Worm (Caenorhabditis elegans): ENCODE results near the gene W01B6.3.
"Not testable (repeated sequence)": the region's sequence is repeated elsewhere in the genome, so short reads cannot be mapped to it uniquely, and the experiment has no call there.

The W01B6.3 gene

DNA sequence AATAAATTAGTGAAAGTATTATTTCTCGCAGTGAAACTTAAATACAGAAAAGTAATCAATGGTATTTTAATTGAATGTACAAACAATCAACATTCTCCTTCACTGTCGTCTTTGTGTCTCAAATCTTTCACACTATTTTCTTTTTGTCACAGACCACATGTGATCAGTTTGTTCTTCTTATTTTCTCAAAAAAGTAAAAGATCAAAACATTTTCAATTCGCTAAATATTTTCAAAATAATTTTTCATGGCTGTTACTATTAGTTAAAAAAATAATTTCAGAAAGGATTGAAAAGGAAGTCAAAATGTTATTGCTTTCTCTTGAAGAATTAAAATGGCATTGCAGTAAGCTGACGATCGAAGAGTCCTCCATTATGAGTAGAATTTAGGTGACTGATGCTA lies 31.6 kb downstream of the W01B6.3 start, which contains the start of gene dhs-31:
TSS of gene dhs-31 (minus strand) at position 101 of the 400 bp plus-strand sequence.
- no peak for TF ChIP-seq unc-62 (GFP tag; optimal IDR thresholded peaks at IDR 0.05)

DNA sequence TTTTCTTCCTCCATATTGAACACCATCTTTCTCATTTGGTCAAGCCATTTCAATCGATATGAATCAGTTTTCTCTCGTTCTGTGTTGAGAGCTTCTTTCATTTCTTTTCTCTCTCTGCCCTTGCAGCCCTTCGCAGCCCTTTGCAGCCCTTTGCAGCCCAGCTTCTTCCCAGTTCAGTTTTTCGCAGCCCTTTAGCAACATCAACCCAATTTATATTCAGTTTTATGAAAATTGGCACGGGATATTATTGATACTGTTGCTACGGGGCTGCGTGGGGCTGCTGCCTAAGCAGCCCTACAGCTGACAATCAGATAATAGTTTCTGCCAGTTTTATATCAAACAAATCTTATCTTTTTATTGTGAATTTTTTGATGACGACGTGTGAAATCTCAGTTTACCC lies 35.5 kb downstream of the W01B6.3 start, which contains the start of gene F44D12.10:
TSS of gene F44D12.10 (minus strand) at position 101 of the 400 bp plus-strand sequence.
- no peak for TF ChIP-seq unc-62 (GFP tag; optimal IDR thresholded peaks at IDR 0.05)

DNA sequence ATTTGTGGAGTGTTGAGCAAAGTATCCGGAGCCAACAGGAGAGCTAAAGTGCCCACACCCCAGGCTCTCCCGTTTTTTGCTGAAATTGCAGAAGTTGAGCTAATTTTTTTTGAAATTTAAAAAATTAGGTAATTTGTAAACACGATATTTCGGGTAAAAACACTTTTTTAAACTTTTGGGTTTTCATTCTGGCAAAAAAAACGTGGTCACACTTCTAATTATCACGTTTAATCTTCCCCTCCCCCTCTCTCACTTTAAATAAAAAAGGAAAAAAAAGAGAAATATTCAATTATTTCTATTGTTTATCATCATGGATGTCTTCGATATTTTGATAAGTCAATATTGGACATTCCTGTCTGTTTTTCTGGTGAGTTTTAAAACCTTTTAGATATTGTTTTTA lies 39.4 kb downstream of the W01B6.3 start, which contains the start of gene F44D12.6:
TSS of gene F44D12.6 (plus strand) at position 301 of the 400 bp plus-strand sequence.
- TF ChIP-seq unc-62 (GFP tag; optimal IDR thresholded peaks at IDR 0.05), result no peak

DNA sequence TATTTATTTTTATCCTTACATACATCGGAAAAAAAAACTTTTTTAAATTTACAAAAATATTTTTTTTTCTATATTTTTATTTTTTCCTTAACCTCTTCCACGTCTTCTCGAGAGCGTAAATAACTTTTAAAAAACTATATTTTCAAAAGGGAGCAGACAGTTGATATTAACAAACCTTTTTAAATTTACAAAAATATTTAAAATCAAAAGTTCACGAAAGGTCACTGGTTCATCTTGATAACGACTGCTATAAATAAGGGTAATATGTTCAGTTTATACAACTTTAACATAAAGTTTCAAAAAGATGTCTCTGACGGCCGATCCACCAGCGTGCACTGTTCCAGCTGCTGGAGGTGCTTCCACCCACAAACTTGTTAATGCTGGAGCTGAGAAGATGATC lies 43.6 kb downstream of the W01B6.3 start, which contains the start of the genes F44D12.16 and msd-2:
TSS of gene F44D12.16 (plus strand) at position 301 of the 400 bp plus-strand sequence.
TSS of gene msd-2 (plus strand) at position 305 of the 400 bp plus-strand sequence.
- not testable (repeated sequence) for TF ChIP-seq unc-62 (GFP tag; optimal IDR thresholded peaks at IDR 0.05)

DNA sequence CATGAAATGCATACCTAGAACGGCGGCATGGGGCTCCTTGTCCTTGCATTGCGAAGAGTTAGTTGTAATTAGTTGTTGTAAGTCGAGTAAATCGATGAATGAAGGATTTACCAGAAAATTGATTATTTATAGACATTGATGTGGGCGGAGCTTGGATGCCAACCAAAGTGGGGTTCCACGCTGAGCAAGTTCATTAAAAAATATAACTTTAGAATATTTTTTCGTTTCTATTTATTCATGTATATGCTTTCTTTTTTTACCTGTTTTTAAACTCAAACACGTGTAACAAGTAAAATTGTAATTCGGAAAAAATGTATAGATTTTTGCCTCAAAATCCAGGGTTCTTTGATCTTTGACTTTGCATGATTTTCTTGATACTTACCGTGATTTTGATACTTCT lies 44.9 kb downstream of the W01B6.3 start, which contains the start of gene gipc-2:
TSS of gene gipc-2 (minus strand) at position 101 of the 400 bp plus-strand sequence.
- no peak for TF ChIP-seq unc-62 (GFP tag; optimal IDR thresholded peaks at IDR 0.05)

DNA sequence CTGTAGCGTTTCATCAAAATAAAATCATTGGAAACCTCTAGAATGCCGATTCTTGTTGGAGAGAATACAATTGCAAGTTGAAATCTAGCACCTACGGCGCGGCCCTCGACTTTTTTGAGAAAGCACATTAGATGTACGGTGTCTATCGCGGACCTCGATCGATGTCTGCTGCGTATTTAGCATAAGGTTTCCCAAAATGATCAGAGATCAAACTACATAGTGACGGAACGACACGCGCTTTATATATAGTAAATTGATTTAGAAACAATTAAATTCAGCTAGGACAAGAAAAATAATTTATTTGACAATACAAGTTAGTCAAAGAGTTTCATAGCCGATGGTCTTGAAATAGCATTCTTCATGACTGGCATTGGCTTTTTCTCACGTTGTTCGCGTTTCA lies 46.3 kb downstream of the W01B6.3 start:
- TF ChIP-seq unc-62 (GFP tag; optimal IDR thresholded peaks at IDR 0.05), result no peak

- no peak for TF ChIP-seq unc-62 (GFP tag; optimal IDR thresholded peaks at IDR 0.05)
Observed at ce11 chrIV:10022991-10023390, 49.4 kb downstream of the W01B6.3 start, which contains the start of gene F44D12.8. F44D12.8 (plus strand) TSS chrIV:10023291.

DNA sequence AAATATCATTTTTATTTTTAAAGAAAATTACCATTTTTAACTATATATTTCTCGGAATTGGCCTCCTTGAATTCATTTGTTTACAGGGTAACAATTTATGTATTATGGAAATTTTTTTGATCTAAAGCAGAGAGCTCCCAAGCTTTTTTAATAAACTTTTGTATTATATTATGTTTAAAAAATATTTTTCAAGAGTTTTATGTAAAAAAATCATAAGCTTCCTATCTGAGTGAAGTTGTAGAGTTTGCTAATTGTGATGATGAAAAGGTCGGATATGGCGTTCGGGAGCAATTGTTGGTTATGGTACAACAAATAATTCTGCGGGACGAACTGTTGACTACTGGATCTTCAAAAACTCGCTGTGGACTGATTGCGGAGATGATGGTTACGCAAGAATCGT lies 51.1 kb downstream of the W01B6.3 start, which contains the start of gene F44D12.19:
TSS of gene F44D12.19 (plus strand) at position 301 of the 400 bp plus-strand sequence.
- no peak for TF ChIP-seq unc-62 (GFP tag; optimal IDR thresholded peaks at IDR 0.05)

All from whole organism, dauer.